Worm (Caenorhabditis elegans): ENCODE results near the gene clec-6.
A peak's percentile ranks its signal among the peaks of the same experiment; 100 is the strongest.

clec-6 gene

ce11 chrIII:4917960-4918712 lies 30.9 kb upstream of the clec-6 start, which contains the start of gene rpb-8 (continued):
- TF ChIP-seq nhr-76 (tag; optimal IDR thresholded peaks at IDR 0.05) (no peak), ztf-4 (tag; optimal IDR thresholded peaks at IDR 0.05) (no peak), egl-27 (tag; optimal IDR thresholded peaks at IDR 0.05) (no peak), egl-5 (tag; optimal IDR thresholded peaks at IDR 0.05) (peak; percentile 57), nhr-77 (tag; optimal IDR thresholded peaks at IDR 0.05) (no peak), snpc-4 (tag; optimal IDR thresholded peaks at IDR 0.05) (peak; percentile 37), lin-15B (tag; optimal IDR thresholded peaks at IDR 0.05) (peak; percentile 71), hmg-11 (tag; optimal IDR thresholded peaks at IDR 0.05) (no peak), ztf-11 (tag; optimal IDR thresholded peaks at IDR 0.05) (no peak), unc-62 (GFP tag; optimal IDR thresholded peaks at IDR 0.05) (no peak), fos-1 (tag; optimal IDR thresholded peaks at IDR 0.05) (no peak), ceh-16 (tag; optimal IDR thresholded peaks at IDR 0.05) (no peak), jun-1 (tag; optimal IDR thresholded peaks at IDR 0.05) (no peak)

- no peak for TF ChIP-seq nhr-25 (tag; optimal IDR thresholded peaks at IDR 0.05)
- no peak for TF ChIP-seq hmg-11 (tag; optimal IDR thresholded peaks at IDR 0.05)
- TF ChIP-seq sea-2 (GFP tag; optimal IDR thresholded peaks at IDR 0.05): no peak
- no peak for TF ChIP-seq nhr-11 (tag; optimal IDR thresholded peaks at IDR 0.05)
- no peak for TF ChIP-seq nhr-43 (tag; optimal IDR thresholded peaks at IDR 0.05; ENCODE audit: poor library complexity, severe bottlenecking)
- no peak for TF ChIP-seq nhr-67 (tag; optimal IDR thresholded peaks at IDR 0.05)
- no peak for TF ChIP-seq nhr-76 (tag; optimal IDR thresholded peaks at IDR 0.05)
- TF ChIP-seq unc-39 (tag; optimal IDR thresholded peaks at IDR 0.05): no peak
- TF ChIP-seq eor-1 (tag; optimal IDR thresholded peaks at IDR 0.05): no peak
- TF ChIP-seq ama-1 (optimal IDR thresholded peaks at IDR 0.05): no peak
- TF ChIP-seq mml-1 (tag; optimal IDR thresholded peaks at IDR 0.05): no peak
- no peak for TF ChIP-seq snpc-4 (tag; optimal IDR thresholded peaks at IDR 0.05)
- TF ChIP-seq zag-1 (tag; optimal IDR thresholded peaks at IDR 0.05): no peak
Observed at ce11 chrIII:4917077-4917476, 29.8 kb upstream of the clec-6 start, which contains the start of gene rars-1. Gene rars-1 (minus strand): TSS chrIII:4917177.

- TF ChIP-seq jun-1 (tag; optimal IDR thresholded peaks at IDR 0.05): no peak
- TF ChIP-seq nhr-25 (tag; optimal IDR thresholded peaks at IDR 0.05): no peak
- no peak for TF ChIP-seq ztf-11 (tag; optimal IDR thresholded peaks at IDR 0.05)
- no peak for TF ChIP-seq fos-1 (tag; optimal IDR thresholded peaks at IDR 0.05)
- no peak for TF ChIP-seq R02D3.7 (tag; optimal IDR thresholded peaks at IDR 0.05)
- TF ChIP-seq unc-39 (tag; optimal IDR thresholded peaks at IDR 0.05): no peak
- TF ChIP-seq nhr-67 (tag; optimal IDR thresholded peaks at IDR 0.05): no peak
- no peak for TF ChIP-seq daf-12 (tag; optimal IDR thresholded peaks at IDR 0.05)
- TF ChIP-seq nhr-237 (tag; optimal IDR thresholded peaks at IDR 0.05): no peak
- no peak for TF ChIP-seq lin-39 (tag; optimal IDR thresholded peaks at IDR 0.05)
- TF ChIP-seq snpc-4 (tag; optimal IDR thresholded peaks at IDR 0.05): no peak
- no peak for TF ChIP-seq lsy-12 (tag; optimal IDR thresholded peaks at IDR 0.05)
- TF ChIP-seq elt-2 (tag; optimal IDR thresholded peaks at IDR 0.05): no peak
- no peak for TF ChIP-seq mml-1 (tag; optimal IDR thresholded peaks at IDR 0.05)
- TF ChIP-seq hmg-11 (tag; optimal IDR thresholded peaks at IDR 0.05): no peak
- TF ChIP-seq sea-2 (GFP tag; optimal IDR thresholded peaks at IDR 0.05): no peak
- no peak for TF ChIP-seq nhr-28 (tag; optimal IDR thresholded peaks at IDR 0.05)
- no peak for TF ChIP-seq zag-1 (tag; optimal IDR thresholded peaks at IDR 0.05)
Observed at ce11 chrIII:4913736-4914135, 26.5 kb upstream of the clec-6 start.

ce11 chrIII:4912317-4912716 lies 25.1 kb upstream of the clec-6 start, which contains the start of the genes F26F4.9 and cee-1:
Gene F26F4.9 (minus strand): TSS chrIII:4912521.
Gene cee-1 (plus strand): TSS chrIII:4912699.
- TF ChIP-seq ama-1 (optimal IDR thresholded peaks at IDR 0.05) (no peak), pqm-1 (tag; optimal IDR thresholded peaks at IDR 0.05) (peak; percentile 43), snpc-4 (tag; optimal IDR thresholded peaks at IDR 0.05) (peak; percentile 53), hmg-11 (tag; optimal IDR thresholded peaks at IDR 0.05) (peak; percentile 33), nhr-23 (tag; optimal IDR thresholded peaks at IDR 0.05) (peak; percentile 48), nfya-1 (tag; optimal IDR thresholded peaks at IDR 0.05; ENCODE audit: insufficient read depth) (peak; percentile 65), jun-1 (tag; optimal IDR thresholded peaks at IDR 0.05) (peak; percentile 22), lin-15B (tag; optimal IDR thresholded peaks at IDR 0.05) (peak; percentile 80), nhr-12 (tag; optimal IDR thresholded peaks at IDR 0.05) (no peak), egl-5 (tag; optimal IDR thresholded peaks at IDR 0.05) (no peak), pha-4 (tag; optimal IDR thresholded peaks at IDR 0.05) (peak; percentile 71), nhr-43 (tag; optimal IDR thresholded peaks at IDR 0.05; ENCODE audit: poor library complexity, severe bottlenecking) (peak; percentile 90), ztf-4 (tag; optimal IDR thresholded peaks at IDR 0.05) (no peak), elt-2 (tag; optimal IDR thresholded peaks at IDR 0.05) (peak; percentile 6), R02D3.7 (tag; optimal IDR thresholded peaks at IDR 0.05) (no peak)

All from whole organism, L3 larva.